Comparison of ENCODE assay signal across 3 fruit fly cellular contexts in genomic region chr3L:12119875-12120485, dm6.
TF ChIP-seq lines count a peak whose summit lies in the region.

Gene CG11560, plus strand, starts transcription at chr3L:12120019.

- no peak for TF ChIP-seq CTCF in whole organism, embryonic (GFP tag; optimal IDR thresholded peaks at IDR 0.05; lab: Kevin White, UChicago)

TF ChIP-seq in whole organism, adult, 20 proteins besides CTCF, POLR2A, EP300 and RAD21:
- TF ChIP-seq CG7045 (GFP tag; optimal IDR thresholded peaks at IDR 0.05; lab: Kevin White, UChicago) = no peak
- peak; percentile 25 for TF ChIP-seq bab1 (GFP tag; optimal IDR thresholded peaks at IDR 0.05; lab: Kevin White, UChicago)
- TF ChIP-seq CG14711 (tag; optimal IDR thresholded peaks at IDR 0.05; lab: Kevin White, UChicago) = peak; percentile 3
- no peak for TF ChIP-seq CG7101 (tag; optimal IDR thresholded peaks at IDR 0.05; lab: Kevin White, UChicago)

TF ChIP-seq in whole organism, embryonic, 481 proteins besides CTCF, POLR2A, EP300 and RAD21 (continues in another document):
- TF ChIP-seq h (optimal IDR thresholded peaks at IDR 0.05; lab: Kevin White, UChicago) (no peak), Mes4 (GFP tag; optimal IDR thresholded peaks at IDR 0.05; lab: Kevin White, UChicago) (no peak), CG8924 (tag; optimal IDR thresholded peaks at IDR 0.05; lab: Kevin White, UChicago) (no peak), sna (GFP tag; IDR thresholded peaks at IDR 0.05; lab: Robert Waterston, UW; ENCODE audit: partially characterized antibody) (peak; percentile 55; the same call in 1 of the 2 replicates), tap (tag; optimal IDR thresholded peaks at IDR 0.05; lab: Kevin White, UChicago) (no peak), CG11085 (GFP tag; IDR thresholded peaks at IDR 0.05; lab: Robert Waterston, UW) (no peak), CG12391 (tag; optimal IDR thresholded peaks at IDR 0.05; lab: Kevin White, UChicago) (no peak), lilli (GFP tag; optimal IDR thresholded peaks at IDR 0.05; lab: Kevin White, UChicago) (no peak), Sox100B (GFP tag; optimal IDR thresholded peaks at IDR 0.05; lab: Kevin White, UChicago) (no peak), dpn (GFP tag; optimal IDR thresholded peaks at IDR 0.05; lab: Kevin White, UChicago) (no peak), Doc2 (GFP tag; IDR thresholded peaks at IDR 0.05; lab: Robert Waterston, UW) (no peak), Bdp1 (GFP tag; optimal IDR thresholded peaks at IDR 0.05; lab: Kevin White, UChicago) (no peak), tx (GFP tag; optimal IDR thresholded peaks at IDR 0.05; lab: Kevin White, UChicago) (no peak), CG9609 (GFP tag; optimal IDR thresholded peaks at IDR 0.05; lab: Kevin White, UChicago) (no peak), Atf-2 (GFP tag; optimal IDR thresholded peaks at IDR 0.05; lab: Kevin White, UChicago) (no peak), CG32532 (GFP tag; IDR thresholded peaks at IDR 0.05; lab: Robert Waterston, UW) (no peak), CG2120 (GFP tag; optimal IDR thresholded peaks at IDR 0.05; lab: Kevin White, UChicago) (no peak), CG3838 (GFP tag; optimal IDR thresholded peaks at IDR 0.05; lab: Kevin White, UChicago) (no peak), bowl (GFP tag; IDR thresholded peaks at IDR 0.05; lab: Robert Waterston, UW) (no peak), dm (GFP tag; optimal IDR thresholded peaks at IDR 0.05; lab: Kevin White, UChicago) (no peak), CG10147 (GFP tag; optimal IDR thresholded peaks at IDR 0.05; lab: Kevin White, UChicago) (no peak), vvl (GFP tag; IDR thresholded peaks at IDR 0.05; lab: Robert Waterston, UW) (no peak), CG9727 (GFP tag; optimal IDR thresholded peaks at IDR 0.05; lab: Kevin White, UChicago) (no peak), stwl (tag; optimal IDR thresholded peaks at IDR 0.05; lab: Kevin White, UChicago) (peak; percentile 82), Dad (GFP tag; optimal IDR thresholded peaks at IDR 0.05; lab: Kevin White, UChicago) (no peak), gcm (GFP tag; optimal IDR thresholded peaks at IDR 0.05; lab: Kevin White, UChicago) (no peak), bab2 (GFP tag; optimal IDR thresholded peaks at IDR 0.05; lab: Kevin White, UChicago) (no peak), Scr (GFP tag; IDR thresholded peaks at IDR 0.05; lab: Robert Waterston, UW; ENCODE audit: partially characterized antibody) (peak; percentile 73), tin (GFP tag; optimal IDR thresholded peaks at IDR 0.05; lab: Kevin White, UChicago) (no peak), lbe (GFP tag; optimal IDR thresholded peaks at IDR 0.05; lab: Kevin White, UChicago) (no peak), prd (optimal IDR thresholded peaks at IDR 0.05; lab: Kevin White, UChicago) (no peak), prd (GFP tag; IDR thresholded peaks at IDR 0.05; lab: Robert Waterston, UW) (no peak), Ravus (GFP tag; IDR thresholded peaks at IDR 0.05; lab: Robert Waterston, UW) (no peak), sqz (GFP tag; optimal IDR thresholded peaks at IDR 0.05; lab: Kevin White, UChicago) (peak; percentile 60), CG9817 (tag; optimal IDR thresholded peaks at IDR 0.05; lab: Kevin White, UChicago) (no peak), CG4328 (GFP tag; optimal IDR thresholded peaks at IDR 0.05; lab: Kevin White, UChicago) (no peak), Rx (GFP tag; IDR thresholded peaks at IDR 0.05; lab: Robert Waterston, UW) (no peak), CG1603 (tag; optimal IDR thresholded peaks at IDR 0.05; lab: Kevin White, UChicago) (peak; percentile 37), grau (tag; optimal IDR thresholded peaks at IDR 0.05; lab: Kevin White, UChicago) (no peak), dan (GFP tag; IDR thresholded peaks at IDR 0.05; lab: Robert Waterston, UW) (no peak), CG11398 (GFP tag; optimal IDR thresholded peaks at IDR 0.05; lab: Kevin White, UChicago) (no peak), CG3281 (GFP tag; optimal IDR thresholded peaks at IDR 0.05; lab: Kevin White, UChicago) (no peak), ERR (GFP tag; optimal IDR thresholded peaks at IDR 0.05; lab: Kevin White, UChicago) (no peak), D19A (tag; optimal IDR thresholded peaks at IDR 0.05; lab: Kevin White, UChicago) (no peak), Xrp1 (GFP tag; IDR thresholded peaks at IDR 0.05; lab: Robert Waterston, UW) (no peak), CG2116 (GFP tag; optimal IDR thresholded peaks at IDR 0.05; lab: Kevin White, UChicago) (peak; percentile 61), CG4282 (GFP tag; optimal IDR thresholded peaks at IDR 0.05; lab: Kevin White, UChicago) (no peak)

TF ChIP-seq in whole organism, prepupa, 60 proteins besides CTCF, POLR2A, EP300 and RAD21:
- peak; percentile 20 for TF ChIP-seq Eip78C (GFP tag; lab: Kevin White, UChicago)
- TF ChIP-seq net (GFP tag; optimal IDR thresholded peaks at IDR 0.05; lab: Kevin White, UChicago) = no peak
